Worm (Caenorhabditis elegans) whole organism, L3 larva: ENCODE measurements around the gene twk-28.

Experiments
- R02D3.7 ChIP-seq: fragments of 150-350 bp; optimal IDR thresholded peaks from 2 replicates; lab custom pipeline; 2014; ENCODE audit warnings: missing biosample characterization, missing genetic modification characterization
- ZK546.5 ChIP-seq: sonication (generic microtip); optimal IDR thresholded peaks from 2 replicates; lab custom pipeline; 2017; ENCODE audit warnings: missing biosample characterization, missing genetic modification characterization
- aly-2 ChIP-seq: fragments of 150-350 bp; optimal IDR thresholded peaks from 2 replicates; lab custom pipeline; 2014; ENCODE audit warnings: missing biosample characterization, missing genetic modification characterization
- ama-1 ChIP-seq: fragments of 150-350 bp; optimal IDR thresholded peaks from 2 replicates; lab custom pipeline; 2018
- ceh-16 ChIP-seq: sonication (generic microtip); optimal IDR thresholded peaks from 2 replicates; lab custom pipeline; 2017; ENCODE audit warnings: missing biosample characterization, missing genetic modification characterization
- ceh-28 ChIP-seq: fragments of 150-350 bp; optimal IDR thresholded peaks from 2 replicates; lab custom pipeline; 2014; ENCODE audit warnings: missing biosample characterization, missing genetic modification reagents, missing genetic modification characterization
- daf-12 ChIP-seq: fragments of 150-350 bp; optimal IDR thresholded peaks from 2 replicates; lab custom pipeline; 2014; ENCODE audit warnings: missing biosample characterization, missing genetic modification reagents, missing genetic modification characterization
- egl-27 ChIP-seq: sonication (generic microtip); optimal IDR thresholded peaks from 4 replicates; lab custom pipeline; 2017; ENCODE audit warnings: missing biosample characterization, missing genetic modification reagents, missing genetic modification characterization
- egl-5 ChIP-seq: fragments of 150-350 bp; optimal IDR thresholded peaks from 2 replicates; lab custom pipeline; 2017; ENCODE audit warnings: missing biosample characterization, missing genetic modification reagents, missing genetic modification characterization, inconsistent platforms
- elt-1 ChIP-seq: fragments of 150-350 bp; optimal IDR thresholded peaks from 2 replicates; lab custom pipeline; 2014; ENCODE audit warnings: missing biosample characterization, missing genetic modification characterization
- elt-2 ChIP-seq: sonication (generic microtip); optimal IDR thresholded peaks from 2 replicates; lab custom pipeline; 2016; ENCODE audit warnings: missing genetic modification reagents, mild to moderate bottlenecking, missing genetic modification characterization, missing compliant biosample characterization
- elt-3 ChIP-seq, 3 experiments: fragments of 150-350 bp in 1 of 3; sonication (generic microtip) in 2 of 3; optimal IDR thresholded peaks; 2 replicates in 2 of 3; 4 replicates in 1 of 3; lab custom pipeline; 2014 to 2017; ENCODE audit warnings: missing biosample characterization in 3 of 3, missing genetic modification characterization in 3 of 3
- eor-1 ChIP-seq, 2 experiments: fragments of 150-350 bp; optimal IDR thresholded peaks; 2 replicates each; lab custom pipeline; 2014 to 2018; ENCODE audit warnings: missing biosample characterization in 2 of 2, missing genetic modification characterization in 2 of 2
- fkh-10 ChIP-seq: sonication (generic microtip); optimal IDR thresholded peaks from 2 replicates; lab custom pipeline; 2017; ENCODE audit warnings: missing biosample characterization, missing genetic modification reagents, missing genetic modification characterization
- fkh-2 ChIP-seq: fragments of 150-350 bp; optimal IDR thresholded peaks from 2 replicates; lab custom pipeline; 2014; ENCODE audit warnings: missing biosample characterization, missing genetic modification reagents, missing genetic modification characterization
- fos-1 ChIP-seq: fragments of 150-350 bp; optimal IDR thresholded peaks from 2 replicates; lab custom pipeline; 2014; ENCODE audit warnings: missing biosample characterization, missing genetic modification characterization
- hmg-11 ChIP-seq: sonication (generic microtip); optimal IDR thresholded peaks from 2 replicates; lab custom pipeline; 2016; ENCODE audit warnings: missing genetic modification characterization, missing compliant biosample characterization
- jun-1 ChIP-seq: fragments of 150-350 bp; optimal IDR thresholded peaks from 2 replicates; lab custom pipeline; 2014; ENCODE audit warnings: missing biosample characterization, missing genetic modification reagents, missing genetic modification characterization
- lin-15B ChIP-seq: fragments of 150-350 bp; optimal IDR thresholded peaks from 2 replicates; lab custom pipeline; 2014; ENCODE audit warnings: missing biosample characterization, missing genetic modification characterization
- lin-39 ChIP-seq: fragments of 150-350 bp; optimal IDR thresholded peaks from 2 replicates; lab custom pipeline; 2018; ENCODE audit warnings: missing biosample characterization, missing genetic modification reagents, missing genetic modification characterization
- lsy-12 ChIP-seq: sonication (generic microtip); optimal IDR thresholded peaks from 2 replicates; lab custom pipeline; 2016; ENCODE audit warnings: mild to moderate bottlenecking, missing genetic modification characterization, missing compliant biosample characterization
- mdl-1 ChIP-seq: fragments of 150-350 bp; optimal IDR thresholded peaks from 2 replicates; lab custom pipeline; 2014; ENCODE audit warnings: missing biosample characterization, missing genetic modification characterization
- nfya-1 ChIP-seq: sonication (generic microtip); optimal IDR thresholded peaks from 2 replicates; lab custom pipeline; 2017; ENCODE audit warnings: missing genetic modification characterization, mild to moderate bottlenecking, missing compliant biosample characterization, antibody characterized with exemption, moderate library complexity; ENCODE audit not compliant: insufficient read depth
- nhr-11 ChIP-seq: fragments of 150-350 bp; optimal IDR thresholded peaks from 2 replicates; lab custom pipeline; 2014; ENCODE audit warnings: missing biosample characterization, missing genetic modification characterization
- nhr-12 ChIP-seq: fragments of 150-350 bp; optimal IDR thresholded peaks from 2 replicates; lab custom pipeline; 2014; ENCODE audit warnings: missing biosample characterization, missing genetic modification characterization
- nhr-237 ChIP-seq: fragments of 150-350 bp; optimal IDR thresholded peaks from 2 replicates; lab custom pipeline; 2014; ENCODE audit warnings: missing biosample characterization, missing genetic modification characterization
- nhr-25 ChIP-seq: sonication (generic microtip); optimal IDR thresholded peaks from 2 replicates; lab custom pipeline; 2017; ENCODE audit warnings: missing biosample characterization, missing genetic modification characterization
- nhr-28 ChIP-seq: fragments of 150-350 bp; optimal IDR thresholded peaks from 2 replicates; lab custom pipeline; 2014; ENCODE audit warnings: missing biosample characterization, missing genetic modification characterization
- nhr-43 ChIP-seq: sonication (generic microtip); optimal IDR thresholded peaks from 2 replicates; lab custom pipeline; 2016; ENCODE audit warnings: mild to moderate bottlenecking, missing genetic modification characterization, missing compliant biosample characterization; ENCODE audit not compliant: poor library complexity, severe bottlenecking
- nhr-76 ChIP-seq: fragments of 150-350 bp; sonication (generic microtip); optimal IDR thresholded peaks from 5 replicates; lab custom pipeline; 2014; ENCODE audit warnings: missing biosample characterization, missing genetic modification characterization
- nhr-77 ChIP-seq: fragments of 150-350 bp; optimal IDR thresholded peaks from 2 replicates; lab custom pipeline; 2014; ENCODE audit warnings: missing biosample characterization, missing genetic modification characterization
- pha-4 ChIP-seq: fragments of 150-350 bp; optimal IDR thresholded peaks from 2 replicates; lab custom pipeline; 2014; ENCODE audit warnings: missing biosample characterization, missing genetic modification reagents, missing genetic modification characterization
- sea-2 ChIP-seq: fragments of 150-350 bp; sonication (generic microtip); optimal IDR thresholded peaks from 4 replicates; lab custom pipeline; 2014; ENCODE audit warnings: missing biosample characterization, missing genetic modification reagents, missing genetic modification characterization
- skn-1 ChIP-seq: fragments of 150-350 bp; optimal IDR thresholded peaks from 2 replicates; lab custom pipeline; 2014; ENCODE audit warnings: missing biosample characterization, missing genetic modification characterization
- tbx-2 ChIP-seq: sonication (generic microtip); optimal IDR thresholded peaks from 2 replicates; lab custom pipeline; 2016; ENCODE audit warnings: mild to moderate bottlenecking, missing genetic modification characterization, missing compliant biosample characterization
- unc-39 ChIP-seq: sonication (generic microtip); optimal IDR thresholded peaks from 4 replicates; lab custom pipeline; 2017; ENCODE audit warnings: missing biosample characterization, missing genetic modification characterization
- zag-1 ChIP-seq: fragments of 150-350 bp; optimal IDR thresholded peaks from 2 replicates; lab custom pipeline; 2014; ENCODE audit warnings: missing biosample characterization, missing genetic modification characterization
- ztf-11 ChIP-seq: fragments of 150-350 bp; optimal IDR thresholded peaks from 2 replicates; lab custom pipeline; 2014; ENCODE audit warnings: missing biosample characterization, missing genetic modification characterization
- ztf-4 ChIP-seq: fragments of 150-350 bp; optimal IDR thresholded peaks from 2 replicates; lab custom pipeline; 2014; ENCODE audit warnings: missing biosample characterization, missing genetic modification characterization

Gene twk-28

DNA sequence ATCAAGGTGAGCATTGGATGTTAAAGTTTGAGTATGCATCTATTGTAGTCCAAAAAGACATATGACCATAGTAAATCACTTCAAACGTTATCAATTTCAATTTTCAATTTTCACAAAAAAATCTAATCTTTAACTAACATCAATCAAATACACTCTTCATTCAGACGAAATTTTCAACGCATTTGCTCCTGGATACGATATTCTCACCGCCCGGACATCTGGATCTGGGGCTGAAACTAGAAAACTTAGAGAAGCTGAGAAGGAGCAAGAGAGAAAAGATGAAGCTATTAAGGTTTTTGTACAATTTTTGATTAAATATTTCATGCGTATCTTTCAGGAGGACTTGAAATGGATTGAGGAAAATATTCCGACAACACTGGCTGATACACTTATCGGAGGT, 15.3 kb downstream of the twk-28 start:
- TF ChIP-seq egl-5 (tag; lab: Kevin White, UChicago) (no peak), mdl-1 (tag; lab: Kevin White, UChicago) (no peak)

DNA sequence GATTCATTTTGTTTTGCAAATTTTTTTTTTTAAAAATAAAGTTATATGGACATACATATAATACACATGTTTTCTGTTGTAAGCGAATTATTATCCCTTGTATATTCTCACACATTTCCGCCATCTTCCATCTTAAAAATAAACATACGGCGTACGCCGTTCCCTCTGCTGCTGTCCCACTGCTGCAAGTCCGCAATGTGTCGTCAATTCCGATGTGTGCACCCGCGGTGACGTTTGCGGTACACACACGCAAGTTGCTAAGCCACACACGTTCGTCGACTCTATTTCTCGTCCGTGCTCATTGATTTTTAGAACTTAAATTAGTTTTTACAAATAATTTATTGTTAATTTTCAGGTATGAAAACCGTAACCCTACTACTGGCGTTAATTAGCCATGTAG, 18.8 kb downstream of the twk-28 start, which contains the start of gene C52B9.4:
Gene C52B9.4, plus strand, starts transcription at position 356 of the 400 bp plus-strand sequence.
- TF ChIP-seq ceh-28 (tag; lab: Kevin White, UChicago): no peak
- peak; percentile 16 for TF ChIP-seq lin-15B (tag; lab: Kevin White, UChicago)
- no peak for TF ChIP-seq ama-1 (lab: Kevin White, UChicago)
- TF ChIP-seq ceh-16: no peak
- TF ChIP-seq nfya-1 (tag; lab: Kevin White, UChicago): peak; percentile 63
- TF ChIP-seq elt-3 (tag; optimal IDR thresholded peaks at IDR 0.05; lab: Kevin White, UChicago): no peak
- peak; percentile 40 for TF ChIP-seq sea-2 (GFP tag; lab: Kevin White, UChicago)
- TF ChIP-seq nhr-11: no peak
- no peak for TF ChIP-seq R02D3.7 (tag; lab: Kevin White, UChicago)
- no peak for TF ChIP-seq nhr-77
- TF ChIP-seq hmg-11 (tag; lab: Kevin White, UChicago): peak; percentile 67
- TF ChIP-seq fos-1 (tag; lab: Kevin White, UChicago): no peak
- TF ChIP-seq nhr-25: no peak
- TF ChIP-seq jun-1 (tag; lab: Kevin White, UChicago): peak; percentile 10
- TF ChIP-seq nhr-43 (tag; lab: Kevin White, UChicago): no peak
- TF ChIP-seq fkh-10: no peak
- TF ChIP-seq fkh-2 (tag; lab: Kevin White, UChicago): no peak
- no peak for TF ChIP-seq egl-27 (tag; lab: Kevin White, UChicago)
- no peak for TF ChIP-seq lsy-12 (tag; lab: Kevin White, UChicago)
- TF ChIP-seq pha-4 (tag; lab: Kevin White, UChicago): peak; percentile 62
- no peak for TF ChIP-seq mdl-1 (tag; lab: Kevin White, UChicago)
- TF ChIP-seq aly-2 (tag; lab: Kevin White, UChicago): no peak
- TF ChIP-seq nhr-237: no peak
- TF ChIP-seq ztf-4 (tag; lab: Kevin White, UChicago): no peak
- TF ChIP-seq daf-12 (tag; lab: Kevin White, UChicago): no peak
- no peak for TF ChIP-seq nhr-76
- peak; percentile 37 for TF ChIP-seq elt-2
- TF ChIP-seq lin-39 (tag; lab: Kevin White, UChicago): no peak
- TF ChIP-seq elt-1 (tag; lab: Kevin White, UChicago): no peak
- TF ChIP-seq zag-1 (tag; lab: Kevin White, UChicago): no peak
- TF ChIP-seq, all 47 proteins: peak for 7

DNA sequence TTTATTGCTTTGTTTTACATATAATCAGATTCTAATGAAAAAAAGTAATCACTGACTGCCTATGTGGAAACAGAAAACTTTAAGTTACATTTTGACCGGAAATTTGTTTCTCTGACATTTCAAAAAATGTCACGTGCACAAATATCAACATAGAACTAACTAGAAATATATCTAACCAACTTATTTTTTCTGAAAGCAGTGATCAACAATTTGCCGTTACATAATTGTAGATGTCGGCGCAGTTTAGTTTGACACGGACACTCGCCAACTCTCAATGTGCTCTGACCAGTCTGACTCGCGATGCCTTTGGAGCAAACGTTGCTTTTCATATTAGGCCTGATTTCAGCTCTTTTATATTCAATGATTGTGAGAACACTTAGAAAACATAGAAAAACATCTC, 22.4 kb downstream of the twk-28 start, which contains the start of gene srv-6:
Gene srv-6, plus strand, starts transcription at position 301 of the 400 bp plus-strand sequence.
- TF ChIP-seq aly-2 (tag; lab: Kevin White, UChicago): no peak
- TF ChIP-seq elt-3 (tag; optimal IDR thresholded peaks at IDR 0.05; lab: Kevin White, UChicago): no peak
- TF ChIP-seq eor-1 (tag; optimal IDR thresholded peaks at IDR 0.05; lab: Kevin White, UChicago): no peak
- no peak for TF ChIP-seq elt-1 (tag; lab: Kevin White, UChicago)
- no peak for TF ChIP-seq zag-1 (tag; lab: Kevin White, UChicago)
- TF ChIP-seq ZK546.5 (tag; lab: Kevin White, UChicago): no peak
- TF ChIP-seq ceh-16: no peak
- TF ChIP-seq ceh-28 (tag; lab: Kevin White, UChicago): no peak
- no peak for TF ChIP-seq nhr-28 (tag; lab: Kevin White, UChicago)
- TF ChIP-seq nhr-43 (tag; lab: Kevin White, UChicago): no peak
- no peak for TF ChIP-seq ztf-11
- TF ChIP-seq lin-15B (tag; lab: Kevin White, UChicago): no peak
- TF ChIP-seq unc-39: no peak
- no peak for TF ChIP-seq nhr-12 (tag; lab: Kevin White, UChicago)

- TF ChIP-seq nhr-28 (tag; lab: Kevin White, UChicago) (no peak), fos-1 (tag; lab: Kevin White, UChicago) (no peak), fkh-10 (no peak), skn-1 (tag; lab: Kevin White, UChicago) (no peak), aly-2 (tag; lab: Kevin White, UChicago) (no peak), tbx-2 (no peak)
- TF ChIP-seq, all 47 proteins: peak for 0
Measured at ce11 chrX:4255366-4255765, 23.8 kb downstream of the twk-28 start.
